Worm (Caenorhabditis elegans) whole organism, L4 larva: ENCODE results near the gene T02C1.2.
A peak's percentile ranks its signal among the peaks of the same experiment; 100 is the strongest.

Source experiments
- F10B5.3 ChIP-seq: sonication (generic microtip); optimal IDR thresholded peaks from 2 replicates; lab custom pipeline; 2016; ENCODE audit warnings: mild to moderate bottlenecking, missing genetic modification characterization, missing compliant biosample characterization
- F37D6.2 ChIP-seq: sonication (generic microtip); optimal IDR thresholded peaks from 2 replicates; lab custom pipeline; 2016; ENCODE audit warnings: mild to moderate bottlenecking, missing genetic modification characterization, missing compliant biosample characterization
- F44E2.7 ChIP-seq: fragments of 200-800 bp; sonication (Bioruptor generic); IDR thresholded peaks from 2 replicates; pipeline ENCODE4 v2.1.2; 2022; ENCODE audit warnings: missing genetic modification characterization, missing compliant biosample characterization
- T20F7.1 ChIP-seq: fragments of 200-800 bp; sonication (Bioruptor generic); optimal IDR thresholded peaks from 2 replicates; lab custom pipeline; 2018; ENCODE audit warnings: mild to moderate bottlenecking, missing genetic modification characterization, missing compliant biosample characterization
- T26A8.4 ChIP-seq: fragments of 200-800 bp; sonication (Bioruptor generic); IDR thresholded peaks from 2 replicates; pipeline ENCODE4 v1.3.6; 2022; ENCODE audit warnings: missing genetic modification characterization, missing compliant biosample characterization
- Y48G9A.11 ChIP-seq: fragments of 200-800 bp; sonication (Bioruptor generic); IDR thresholded peaks from 2 replicates; pipeline ENCODE4 v1.3.6; 2022; ENCODE audit warnings: missing genetic modification reagents, missing genetic modification characterization, missing compliant biosample characterization
- aha-1 ChIP-seq: fragments of 150-350 bp; peaks from one replicate; lab custom pipeline; 2014; ENCODE audit warnings: missing biosample characterization, missing genetic modification characterization
- arid-1 ChIP-seq: fragments of 200-800 bp; sonication (Bioruptor generic); conservative IDR thresholded peaks from 2 replicates; pipeline ENCODE4 v1.3.6; 2022; ENCODE audit warnings: missing genetic modification reagents, missing genetic modification characterization, missing compliant biosample characterization
- attf-4 ChIP-seq: sonication (generic microtip); optimal IDR thresholded peaks from 3 replicates; lab custom pipeline; 2017; ENCODE audit warnings: missing biosample characterization, missing genetic modification characterization
- ceh-20 ChIP-seq: fragments of 200-800 bp; sonication (Bioruptor generic); IDR thresholded peaks from 2 replicates; pipeline ENCODE4 v1.3.6; 2022; ENCODE audit warnings: missing genetic modification reagents, missing genetic modification characterization, missing compliant biosample characterization
- ceh-28 ChIP-seq: fragments of 150-350 bp; optimal IDR thresholded peaks from 2 replicates; lab custom pipeline; 2014; ENCODE audit warnings: missing biosample characterization, missing genetic modification reagents, missing genetic modification characterization
- ceh-44 ChIP-seq: fragments of 200-800 bp; sonication (Bioruptor generic); IDR thresholded peaks from 2 replicates; pipeline ENCODE4 v1.3.6; 2022; ENCODE audit warnings: missing genetic modification reagents, missing genetic modification characterization, missing compliant biosample characterization
- ceh-82 ChIP-seq: sonication (generic microtip); optimal IDR thresholded peaks from 2 replicates; lab custom pipeline; 2017; ENCODE audit warnings: missing biosample characterization, missing genetic modification characterization
- ces-1 ChIP-seq: fragments of 150-350 bp; sonication (generic microtip); optimal IDR thresholded peaks from 4 replicates; lab custom pipeline; 2014; ENCODE audit warnings: missing biosample characterization, missing genetic modification reagents, missing genetic modification characterization
- cey-2 ChIP-seq: sonication (generic microtip); optimal IDR thresholded peaks from 3 replicates; lab custom pipeline; 2017; ENCODE audit warnings: missing genetic modification characterization, mild to moderate bottlenecking, missing compliant biosample characterization, antibody characterized with exemption, borderline replicate concordance; ENCODE audit not compliant: insufficient read depth
- ctbp-1 ChIP-seq: fragments of 200-800 bp; sonication (Bioruptor generic); IDR thresholded peaks from 2 replicates; pipeline ENCODE4 v1.3.6; 2022; ENCODE audit warnings: missing genetic modification reagents, missing genetic modification characterization, missing compliant biosample characterization
- daf-16 ChIP-seq, 3 experiments: sonication (generic microtip); optimal IDR thresholded peaks; 2 replicates each; lab custom pipeline; 2016 to 2017; ENCODE audit warnings: missing genetic modification characterization in 3 of 3, missing genetic modification reagents in 3 of 3, mild to moderate bottlenecking in 2 of 3, missing compliant biosample characterization in 2 of 3, missing biosample characterization in 1 of 3, moderate library complexity in 1 of 3
- daf-19 ChIP-seq: fragments of 200-800 bp; sonication (Bioruptor generic); conservative IDR thresholded peaks from 2 replicates; pipeline ENCODE4 v1.3.6; 2022; ENCODE audit warnings: missing genetic modification characterization, missing compliant biosample characterization
- dmd-6 ChIP-seq: fragments of 200-800 bp; sonication (Bioruptor generic); IDR thresholded peaks from 2 replicates; pipeline ENCODE4 v1.3.6; 2022; ENCODE audit warnings: missing genetic modification reagents, missing genetic modification characterization, missing compliant biosample characterization
- duxl-1 ChIP-seq: sonication (generic microtip); optimal IDR thresholded peaks from 2 replicates; lab custom pipeline; 2016; ENCODE audit warnings: mild to moderate bottlenecking, missing genetic modification characterization, moderate library complexity, missing compliant biosample characterization; ENCODE audit not compliant: poor library complexity
- dve-1 ChIP-seq: sonication (generic microtip); optimal IDR thresholded peaks from 2 replicates; lab custom pipeline; 2017; ENCODE audit warnings: antibody characterized with exemption, mild to moderate bottlenecking, missing genetic modification characterization, missing compliant biosample characterization; ENCODE audit not compliant: insufficient read depth
- fkh-10 ChIP-seq: fragments of 150-350 bp; optimal IDR thresholded peaks from 2 replicates; lab custom pipeline; 2014; ENCODE audit warnings: missing biosample characterization, missing genetic modification reagents, missing genetic modification characterization
- hlh-11 ChIP-seq: fragments of 200-800 bp; sonication (Bioruptor generic); optimal IDR thresholded peaks from 2 replicates; lab custom pipeline; 2018; ENCODE audit warnings: mild to moderate bottlenecking, missing genetic modification characterization, missing compliant biosample characterization
- hlh-30 ChIP-seq: sonication (generic microtip); optimal IDR thresholded peaks from 2 replicates; lab custom pipeline; 2017; ENCODE audit warnings: antibody characterized with exemption, mild to moderate bottlenecking, missing genetic modification characterization, missing compliant biosample characterization; ENCODE audit not compliant: insufficient read depth
- hmg-1.1 ChIP-seq: fragments of 200-800 bp; sonication (Bioruptor generic); IDR thresholded peaks from 2 replicates; pipeline ENCODE4 v1.3.6; 2022; ENCODE audit warnings: missing genetic modification reagents, missing genetic modification characterization, missing compliant biosample characterization
- lim-7 ChIP-seq: fragments of 200-800 bp; sonication (Bioruptor generic); IDR thresholded peaks from 2 replicates; pipeline ENCODE4 v1.3.6; 2022; ENCODE audit warnings: missing genetic modification characterization, missing compliant biosample characterization
- lin-13 ChIP-seq: fragments of 150-350 bp; optimal IDR thresholded peaks from 2 replicates; lab custom pipeline; 2014; ENCODE audit warnings: missing biosample characterization, missing genetic modification reagents, missing genetic modification characterization
- lin-15B ChIP-seq: fragments of 150-350 bp; sonication (generic microtip); optimal IDR thresholded peaks from 3 replicates; lab custom pipeline; 2014; ENCODE audit warnings: missing biosample characterization, missing genetic modification characterization
- lin-39 ChIP-seq: fragments of 150-350 bp; optimal IDR thresholded peaks from 2 replicates; lab custom pipeline; 2014; ENCODE audit warnings: missing biosample characterization, missing genetic modification reagents, missing genetic modification characterization
- lsy-2 ChIP-seq, 2 experiments: fragments of 150-350 bp in 1 of 2; sonication (generic microtip) in 1 of 2; optimal IDR thresholded peaks; 2 replicates each; lab custom pipeline; 2014 to 2017; ENCODE audit warnings: missing biosample characterization in 2 of 2, missing genetic modification characterization in 2 of 2
- mdl-1 ChIP-seq, 2 experiments: fragments of 150-350 bp in 1 of 2; sonication (generic microtip) in 1 of 2; optimal IDR thresholded peaks; 2 replicates each; lab custom pipeline; 2014 to 2017; ENCODE audit warnings: missing biosample characterization in 2 of 2, missing genetic modification characterization in 2 of 2
- mep-1 ChIP-seq: fragments of 150-350 bp; sonication (generic microtip); optimal IDR thresholded peaks from 3 replicates; lab custom pipeline; 2014; ENCODE audit warnings: missing biosample characterization, missing genetic modification characterization
- mes-2 ChIP-seq: sonication (generic microtip); optimal IDR thresholded peaks from 2 replicates; lab custom pipeline; 2016; ENCODE audit warnings: missing genotype, mild to moderate bottlenecking, missing genetic modification characterization, missing compliant biosample characterization; ENCODE audit not compliant: poor library complexity, severe bottlenecking
- mxl-3 ChIP-seq: fragments of 200-800 bp; sonication (Bioruptor generic); optimal IDR thresholded peaks from 2 replicates; lab custom pipeline; 2018; ENCODE audit warnings: mild to moderate bottlenecking, missing genetic modification characterization, missing compliant biosample characterization
- nhr-10 ChIP-seq: fragments of 150-350 bp; optimal IDR thresholded peaks from 2 replicates; lab custom pipeline; 2014; ENCODE audit warnings: missing biosample characterization, missing genetic modification characterization
- nhr-28 ChIP-seq: fragments of 150-350 bp; optimal IDR thresholded peaks from 2 replicates; lab custom pipeline; 2014; ENCODE audit warnings: missing biosample characterization, missing genetic modification characterization
- nhr-42 ChIP-seq: fragments of 200-800 bp; sonication (Bioruptor generic); IDR thresholded peaks from 2 replicates; pipeline ENCODE4 v1.3.6; 2022; ENCODE audit warnings: missing genetic modification characterization, missing compliant biosample characterization
- nhr-48 ChIP-seq: sonication (generic microtip); optimal IDR thresholded peaks from 2 replicates; lab custom pipeline; 2016; ENCODE audit warnings: mild to moderate bottlenecking, missing genetic modification characterization, missing compliant biosample characterization
- nhr-77 ChIP-seq: fragments of 150-350 bp; optimal IDR thresholded peaks from 2 replicates; lab custom pipeline; 2014; ENCODE audit warnings: missing biosample characterization, missing genetic modification characterization
- php-3 ChIP-seq: fragments of 200-800 bp; sonication (Bioruptor generic); IDR thresholded peaks from 2 replicates; pipeline ENCODE4 v1.3.6; 2022; ENCODE audit warnings: missing genetic modification reagents, missing genetic modification characterization, missing compliant biosample characterization
- rbr-2 ChIP-seq: sonication (generic microtip); optimal IDR thresholded peaks from 2 replicates; lab custom pipeline; 2016; ENCODE audit warnings: missing genotype, missing genetic modification characterization, missing compliant biosample characterization
- saeg-2 ChIP-seq: fragments of 200-800 bp; sonication (Bioruptor generic); IDR thresholded peaks from 2 replicates; pipeline ENCODE4 v1.3.6; 2022; ENCODE audit warnings: missing genetic modification reagents, missing genetic modification characterization, missing compliant biosample characterization
- skn-1 ChIP-seq: fragments of 150-350 bp; optimal IDR thresholded peaks from 2 replicates; lab custom pipeline; 2014; ENCODE audit warnings: missing biosample characterization, missing genetic modification characterization
- tag-97 ChIP-seq: fragments of 200-800 bp; sonication (Bioruptor generic); IDR thresholded peaks from 2 replicates; pipeline ENCODE4 v1.3.6; 2022; ENCODE audit warnings: missing genetic modification characterization, missing compliant biosample characterization
- tra-1 ChIP-seq: fragments of 200-800 bp; sonication (Bioruptor generic); IDR thresholded peaks from 2 replicates; pipeline ENCODE4 v1.3.6; 2022; ENCODE audit warnings: missing genetic modification reagents, missing genetic modification characterization, missing compliant biosample characterization
- unc-62 ChIP-seq, 3 experiments: fragments of 150-350 bp in 1 of 3; sonication (generic microtip); optimal IDR thresholded peaks in 2 of 3; peaks in 1 of 3; 1 replicate in 1 of 3; 2 replicates in 2 of 3; lab custom pipeline; 2014 to 2017; ENCODE audit warnings: missing biosample characterization in 3 of 3, missing genetic modification characterization in 3 of 3, missing genetic modification reagents in 3 of 3, missing genotype in 1 of 3
- zag-1 ChIP-seq: fragments of 150-350 bp; optimal IDR thresholded peaks from 2 replicates; lab custom pipeline; 2014; ENCODE audit warnings: missing biosample characterization, missing genetic modification characterization
- zip-11 ChIP-seq: fragments of 200-800 bp; sonication (Bioruptor generic); IDR thresholded peaks from 2 replicates; pipeline ENCODE4 v1.3.6; 2022; ENCODE audit warnings: missing genetic modification characterization, missing compliant biosample characterization

T02C1.2 gene

ce11 chrIII:9258510-9258909, 7.7 kb downstream of the T02C1.2 start (continued):
- no peak for TF ChIP-seq Y48G9A.11 (GFP tag; lab: Robert Waterston, UW)
- TF ChIP-seq nhr-42 = no peak
- TF ChIP-seq daf-19 = no peak
- TF ChIP-seq tag-97 (GFP tag; lab: Robert Waterston, UW) = no peak
- TF ChIP-seq dve-1 (tag; lab: Kevin White, UChicago) = peak; percentile 26
- no peak for TF ChIP-seq zag-1
- no peak for TF ChIP-seq F44E2.7
- TF ChIP-seq mes-2 = no peak
- TF ChIP-seq duxl-1 (tag; lab: Kevin White, UChicago) = no peak
- TF ChIP-seq daf-16 (GFP tag; optimal IDR thresholded peaks at IDR 0.05; lab: Kevin White, UChicago) = no peak
- TF ChIP-seq daf-16 (tag; optimal IDR thresholded peaks at IDR 0.05; lab: Kevin White, UChicago) = peak; percentile 62
- peak; percentile 96 for TF ChIP-seq aha-1 (tag; lab: Kevin White, UChicago)
- TF ChIP-seq ceh-82 (tag; lab: Kevin White, UChicago) = no peak
- no peak for TF ChIP-seq ctbp-1 (GFP tag; lab: Robert Waterston, UW)
- TF ChIP-seq T26A8.4 = no peak
- no peak for TF ChIP-seq lin-15B (tag; lab: Kevin White, UChicago)
- TF ChIP-seq mdl-1 (tag; optimal IDR thresholded peaks at IDR 0.05; lab: Kevin White, UChicago) = no peak
- TF ChIP-seq php-3 = no peak
- TF ChIP-seq rbr-2 = no peak
- TF ChIP-seq zip-11 (GFP tag; lab: Robert Waterston, UW) = no peak
- TF ChIP-seq ces-1 = no peak
- TF ChIP-seq lin-39 (tag; lab: Kevin White, UChicago) = no peak

- peak in 1 of 2 experiments; percentile 56 for TF ChIP-seq mdl-1 (tag; optimal IDR thresholded peaks at IDR 0.05; lab: Kevin White, UChicago)
- TF ChIP-seq ceh-44 = no peak
- no peak for TF ChIP-seq lin-13 (GFP tag; lab: Kevin White, UChicago)
- TF ChIP-seq nhr-28 (tag; lab: Kevin White, UChicago) = peak; percentile 57
- TF ChIP-seq tra-1 (GFP tag; lab: Robert Waterston, UW) = peak; percentile 70; the same call in 1 of the 2 replicates
- TF ChIP-seq nhr-42 = no peak
- TF ChIP-seq ctbp-1 (GFP tag; lab: Robert Waterston, UW) = no peak
- peak; percentile 28 for TF ChIP-seq cey-2 (tag; lab: Kevin White, UChicago)
- peak; percentile 9 for TF ChIP-seq mep-1
- TF ChIP-seq T20F7.1 (GFP tag; lab: Kevin White, UChicago) = peak; percentile 15
- no peak for TF ChIP-seq attf-4
- peak; percentile 56 for TF ChIP-seq hlh-11 (tag; lab: Kevin White, UChicago)
- peak; percentile 82 for TF ChIP-seq aha-1 (tag; lab: Kevin White, UChicago)
- TF ChIP-seq dve-1 (tag; lab: Kevin White, UChicago) = peak; percentile 62
- no peak for TF ChIP-seq saeg-2 (GFP tag; lab: Robert Waterston, UW)
- no peak for TF ChIP-seq F10B5.3 (tag; lab: Kevin White, UChicago)
- peak; percentile 83 for TF ChIP-seq php-3
- 0 out of 2 replicates have a peak, but pooled peaks have one; percentile 47 for TF ChIP-seq ceh-20 (GFP tag; lab: Robert Waterston, UW)
- no peak for TF ChIP-seq lim-7 (GFP tag; lab: Robert Waterston, UW)
- no peak for TF ChIP-seq ceh-28 (tag; lab: Kevin White, UChicago)
- peak; percentile 27; the same call in 1 of the 2 replicates for TF ChIP-seq hmg-1.1 (GFP tag; lab: Robert Waterston, UW)
- peak; percentile 58 for TF ChIP-seq mxl-3 (GFP tag; lab: Kevin White, UChicago)
- peak in 1 of 2 experiments; percentile 89 for TF ChIP-seq unc-62 (GFP tag; optimal IDR thresholded peaks at IDR 0.05 in 1 of 2; lab: Kevin White, UChicago)
- no peak for TF ChIP-seq unc-62 (tag; optimal IDR thresholded peaks at IDR 0.05; lab: Kevin White, UChicago)
- TF ChIP-seq nhr-10 = no peak
- TF ChIP-seq F37D6.2 = no peak
- TF ChIP-seq nhr-77 (tag; lab: Kevin White, UChicago) = peak; percentile 6
- TF ChIP-seq arid-1 = no peak
- no peak for TF ChIP-seq nhr-48
- TF ChIP-seq Y48G9A.11 (GFP tag; lab: Robert Waterston, UW) = no peak
- peak; percentile 85 for TF ChIP-seq hlh-30 (tag; lab: Kevin White, UChicago)
- no peak for TF ChIP-seq skn-1 (tag; lab: Kevin White, UChicago)
- TF ChIP-seq dmd-6 (GFP tag; lab: Robert Waterston, UW) = peak; percentile 67
- TF ChIP-seq fkh-10 (GFP tag; lab: Kevin White, UChicago) = no peak
- peak in 1 of 2 experiments; percentile 34 for TF ChIP-seq lsy-2 (tag; optimal IDR thresholded peaks at IDR 0.05; lab: Kevin White, UChicago)
These were observed 18.2 kb downstream of the T02C1.2 start, which contains the start of gene clip-1 for ce11 chrIII:9269012-9269471. clip-1 (minus strand) TSS chrIII:9269062.
